Fruit fly (Drosophila melanogaster) whole organism, prepupa: ENCODE data around the gene CG14314.

Experiments
- Blimp-1 ChIP-seq: fragments of 200-800 bp; sonication (Bioruptor generic); optimal IDR thresholded peaks from 3 replicates; lab custom pipeline; 2017; ENCODE audit warnings: missing biosample characterization, missing genetic modification characterization, mild to moderate bottlenecking, moderate library complexity, missing genetic modification reagents
- CG10669 ChIP-seq: fragments of 200-800 bp; sonication (Bioruptor generic); optimal IDR thresholded peaks from 3 replicates; lab custom pipeline; 2018; ENCODE audit warnings: missing biosample characterization, mild to moderate bottlenecking, missing genetic modification characterization, moderate library complexity
- CG11762 ChIP-seq: fragments of 200-800 bp; sonication (Bioruptor generic); optimal IDR thresholded peaks from 3 replicates; lab custom pipeline; 2016; ENCODE audit warnings: missing biosample characterization, missing genetic modification characterization; ENCODE audit not compliant: insufficient read depth
- CG11902 ChIP-seq: fragments of 200-800 bp; sonication (Bioruptor generic); optimal IDR thresholded peaks from 3 replicates; lab custom pipeline; 2016; ENCODE audit warnings: missing biosample characterization, missing genetic modification characterization
- CG16779 ChIP-seq: fragments of 200-800 bp; sonication (Bioruptor generic); optimal IDR thresholded peaks from 3 replicates; lab custom pipeline; 2017; ENCODE audit warnings: missing biosample characterization, mild to moderate bottlenecking, missing genetic modification characterization
- CG6163 ChIP-seq: fragments of 200-800 bp; sonication (Bioruptor generic); IDR thresholded peaks from 3 replicates; pipeline ENCODE4 v1.3.6; 2022; ENCODE audit warnings: missing biosample characterization, missing genetic modification characterization
- CG6276 ChIP-seq: fragments of 200-800 bp; sonication (Bioruptor generic); optimal IDR thresholded peaks from 2 replicates; lab custom pipeline; 2017; ENCODE audit warnings: missing biosample characterization, mild to moderate bottlenecking, missing genetic modification characterization
- CG6792 ChIP-seq: fragments of 200-800 bp; sonication (Bioruptor generic); optimal IDR thresholded peaks from 3 replicates; lab custom pipeline; 2016; ENCODE audit warnings: missing biosample characterization, missing genetic modification characterization
- CG6854 ChIP-seq: fragments of 200-800 bp; sonication (Bioruptor generic); optimal IDR thresholded peaks from 2 replicates; lab custom pipeline; 2017; ENCODE audit warnings: missing biosample characterization, mild to moderate bottlenecking, missing genetic modification characterization
- CG7368 ChIP-seq: fragments of 200-800 bp; sonication (Bioruptor generic); optimal IDR thresholded peaks from 3 replicates; lab custom pipeline; 2016; ENCODE audit warnings: missing biosample characterization, missing genetic modification characterization
- CG8632 ChIP-seq: fragments of 200-800 bp; sonication (Bioruptor generic); optimal IDR thresholded peaks from 3 replicates; lab custom pipeline; 2016; ENCODE audit warnings: missing biosample characterization, missing genetic modification characterization
- CG9139 ChIP-seq: fragments of 200-800 bp; sonication (Bioruptor generic); optimal IDR thresholded peaks from 3 replicates; lab custom pipeline; 2017; ENCODE audit warnings: missing biosample characterization, mild to moderate bottlenecking, missing genetic modification characterization
- Eip78C ChIP-seq: fragments of 200-800 bp; sonication (Bioruptor generic); peaks from one replicate; lab custom pipeline; 2016; ENCODE audit warnings: missing biosample characterization, missing genetic modification characterization
- Ets21C ChIP-seq: fragments of 200-800 bp; sonication (Bioruptor generic); optimal IDR thresholded peaks from 3 replicates; lab custom pipeline; 2016; ENCODE audit warnings: missing biosample characterization, missing genetic modification characterization
- Ets96B ChIP-seq: fragments of 200-800 bp; optimal IDR thresholded peaks from 2 replicates; lab custom pipeline; 2019; ENCODE audit warnings: missing biosample characterization, mild to moderate bottlenecking, missing genetic modification characterization, moderate library complexity
- Gug ChIP-seq: fragments of 200-800 bp; sonication (Bioruptor generic); IDR thresholded peaks from 2 replicates; pipeline ENCODE4 v1.3.6; 2022; ENCODE audit warnings: missing biosample characterization, missing genetic modification characterization
- Hr38 ChIP-seq: sonication (Bioruptor generic); optimal IDR thresholded peaks from 2 replicates; lab custom pipeline; 2016; ENCODE audit warnings: missing biosample characterization, missing genetic modification characterization
- Lpt ChIP-seq: fragments of 200-800 bp; sonication (Bioruptor generic); optimal IDR thresholded peaks from 3 replicates; lab custom pipeline; 2016; ENCODE audit warnings: missing biosample characterization, missing genetic modification characterization
- OdsH ChIP-seq: fragments of 200-800 bp; sonication (Bioruptor generic); optimal IDR thresholded peaks from 3 replicates; lab custom pipeline; 2016; ENCODE audit warnings: missing biosample characterization, missing genetic modification characterization
- Sox14 ChIP-seq: fragments of 200-800 bp; sonication (Bioruptor generic); optimal IDR thresholded peaks from 3 replicates; lab custom pipeline; 2016; ENCODE audit warnings: missing biosample characterization, missing genetic modification characterization
- Sox15 ChIP-seq: fragments of 200-800 bp; sonication (Bioruptor generic); optimal IDR thresholded peaks from 3 replicates; lab custom pipeline; 2016; ENCODE audit warnings: missing biosample characterization, missing genetic modification characterization
- acj6 ChIP-seq: fragments of 200-800 bp; sonication (Bioruptor generic); optimal IDR thresholded peaks from 3 replicates; lab custom pipeline; 2016; ENCODE audit warnings: missing biosample characterization, missing genetic modification characterization
- cyc ChIP-seq: fragments of 200-800 bp; sonication (Bioruptor generic); optimal IDR thresholded peaks from 3 replicates; lab custom pipeline; 2016; ENCODE audit warnings: missing biosample characterization, missing genetic modification characterization
- dsx ChIP-seq: fragments of 200-800 bp; optimal IDR thresholded peaks from 3 replicates; lab custom pipeline; 2019; ENCODE audit warnings: missing biosample characterization, mild to moderate bottlenecking, missing genetic modification characterization, moderate library complexity; ENCODE audit not compliant: poor library complexity, severe bottlenecking
- esn ChIP-seq: fragments of 200-800 bp; sonication (Bioruptor generic); optimal IDR thresholded peaks from 2 replicates; lab custom pipeline; 2016; ENCODE audit warnings: missing biosample characterization, mild to moderate bottlenecking, missing genetic modification characterization, moderate library complexity
- fd59A ChIP-seq: fragments of 200-800 bp; sonication (Bioruptor generic); optimal IDR thresholded peaks from 2 replicates; lab custom pipeline; 2017; ENCODE audit warnings: missing biosample characterization, mild to moderate bottlenecking, missing genetic modification characterization, missing genetic modification reagents
- fd85E ChIP-seq: fragments of 200-800 bp; sonication (Bioruptor generic); optimal IDR thresholded peaks from 3 replicates; lab custom pipeline; 2016; ENCODE audit warnings: missing biosample characterization, missing genetic modification characterization
- fkh ChIP-seq: fragments of 200-800 bp; sonication (Bioruptor generic); optimal IDR thresholded peaks from 3 replicates; lab custom pipeline; 2017; ENCODE audit warnings: missing biosample characterization, mild to moderate bottlenecking, missing genetic modification characterization, moderate library complexity
- lz ChIP-seq: fragments of 200-800 bp; sonication (Bioruptor generic); optimal IDR thresholded peaks from 3 replicates; lab custom pipeline; 2016; ENCODE audit warnings: missing biosample characterization, missing genetic modification characterization
- spab ChIP-seq: fragments of 200-800 bp; sonication (Bioruptor generic); optimal IDR thresholded peaks from 2 replicates; lab custom pipeline; 2017; ENCODE audit warnings: missing biosample characterization, mild to moderate bottlenecking, missing genetic modification characterization, missing genetic modification reagents
- ss ChIP-seq, 2 experiments: fragments of 200-800 bp; sonication (Bioruptor generic); optimal IDR thresholded peaks; 2 replicates in 1 of 2; 3 replicates in 1 of 2; lab custom pipeline; 2017 to 2018; ENCODE audit warnings: mild to moderate bottlenecking in 2 of 2, missing biosample characterization in 2 of 2, missing genetic modification characterization in 2 of 2, moderate library complexity in 1 of 2
- svp ChIP-seq: fragments of 200-800 bp; sonication (Bioruptor generic); peaks from one replicate; lab custom pipeline; 2016; ENCODE audit warnings: missing biosample characterization, missing genetic modification characterization
- topi ChIP-seq: fragments of 200-800 bp; sonication (Bioruptor generic); optimal IDR thresholded peaks from 3 replicates; lab custom pipeline; 2016; ENCODE audit warnings: missing biosample characterization, missing genetic modification characterization
- vri ChIP-seq: fragments of 200-800 bp; sonication (Bioruptor generic); optimal IDR thresholded peaks from 3 replicates; lab custom pipeline; 2016; ENCODE audit warnings: missing biosample characterization, mild to moderate bottlenecking, missing genetic modification characterization

Gene CG14314

DNA sequence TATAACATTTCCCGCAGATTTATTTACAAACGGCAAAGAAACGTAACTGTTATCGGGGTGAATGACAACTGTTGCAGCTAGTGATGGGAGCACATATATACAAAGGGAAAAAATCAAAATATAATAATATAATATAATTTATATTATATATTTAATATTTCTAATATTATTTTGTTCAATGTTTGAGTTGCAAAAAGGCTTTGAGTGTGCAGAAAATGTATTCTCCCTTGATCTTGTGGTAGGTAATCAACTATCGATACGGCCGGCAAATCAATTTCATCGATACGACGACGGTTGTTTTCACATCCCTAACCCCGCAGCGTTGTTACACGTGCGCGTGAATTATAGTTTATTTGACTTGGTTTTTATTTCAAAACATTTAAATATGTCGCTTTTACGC, 7.5 kb downstream of the CG14314 start, which contains the start of the genes mTerf5 and Non3 (continued):
- peak; percentile 13 for TF ChIP-seq Sox15
- TF ChIP-seq fkh (GFP tag; lab: Kevin White, UChicago) = peak; percentile 64
- peak; percentile 65 for TF ChIP-seq CG8632
- peak; percentile 15 for TF ChIP-seq CG11902 (GFP tag; lab: Kevin White, UChicago)
- peak; percentile 41 for TF ChIP-seq lz (GFP tag; lab: Kevin White, UChicago)
- peak; percentile 6 for TF ChIP-seq CG6854 (GFP tag; lab: Kevin White, UChicago)
- peak; percentile 33 for TF ChIP-seq CG6792 (GFP tag; lab: Kevin White, UChicago)
- TF ChIP-seq Hr38 = no peak
- no peak for TF ChIP-seq fd59A (GFP tag; lab: Kevin White, UChicago)
- peak in 1 of 2 experiments; percentile 14 for TF ChIP-seq ss (GFP tag; optimal IDR thresholded peaks at IDR 0.05; lab: Kevin White, UChicago)
- TF ChIP-seq OdsH (GFP tag; lab: Kevin White, UChicago) = peak; percentile 63
- peak; percentile 31 for TF ChIP-seq topi (GFP tag; lab: Kevin White, UChicago)
- TF ChIP-seq, all 60 proteins: peak for 30

DNA sequence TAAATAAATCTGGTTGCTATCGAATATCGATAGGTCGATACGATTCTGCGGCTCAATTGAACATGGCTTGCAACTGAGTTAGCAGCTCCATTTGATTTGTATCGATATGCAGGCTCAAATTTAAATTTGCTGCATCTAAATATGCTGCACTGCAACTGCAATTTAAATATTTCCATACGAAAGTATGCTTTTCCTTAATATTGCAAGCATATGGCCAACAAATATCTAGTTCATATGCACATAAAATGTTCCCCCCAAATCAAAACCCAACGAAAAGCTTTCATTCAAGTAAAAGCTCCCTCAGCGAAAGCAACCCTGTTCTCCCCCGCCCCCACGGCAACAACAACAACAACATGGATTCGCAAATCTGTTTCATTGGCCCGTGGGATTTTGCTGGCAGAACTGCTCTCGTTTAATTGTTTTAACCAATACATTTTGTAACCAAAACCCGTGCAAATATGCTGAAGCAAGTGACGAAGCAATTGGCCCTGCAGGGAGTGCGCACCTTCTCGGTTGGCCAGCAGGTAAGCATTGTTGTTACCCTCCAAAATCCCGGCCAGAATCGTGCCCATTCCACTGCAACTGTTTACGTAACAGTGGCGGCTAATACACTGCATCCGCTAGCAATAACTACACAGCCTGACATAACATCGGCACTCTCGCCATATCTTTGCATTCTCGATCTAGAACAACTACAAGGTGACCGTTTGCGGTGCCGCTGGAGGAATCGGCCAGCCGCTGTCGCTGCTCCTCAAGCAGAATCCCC, 10.3 kb downstream of the CG14314 start, which contains the start of the genes CG7168 and Mdh2:
TSS of gene CG7168 (minus strand) at position 40 of the 766 bp plus-strand sequence.
TSS of gene Mdh2 (plus strand) at position 354 of the 766 bp plus-strand sequence.
- TF ChIP-seq esn (GFP tag; lab: Kevin White, UChicago) (peak; percentile 17), Sox14 (GFP tag; lab: Kevin White, UChicago) (peak; percentile 7), Hr38 (no peak), fkh (GFP tag; lab: Kevin White, UChicago) (peak; percentile 79), dsx (GFP tag; lab: Kevin White, UChicago) (peak; percentile 28), topi (GFP tag; lab: Kevin White, UChicago) (peak; percentile 2), Blimp-1 (no peak), fd85E (GFP tag; lab: Kevin White, UChicago) (no peak), CG16779 (tag; lab: Kevin White, UChicago) (no peak), svp (GFP tag; lab: Kevin White, UChicago) (peak; percentile 75), CG10669 (no peak), vri (GFP tag; lab: Kevin White, UChicago) (peak; percentile 82), Gug (GFP tag; lab: Robert Waterston, UW) (no peak), Ets96B (tag; lab: Kevin White, UChicago) (no peak), lz (GFP tag; lab: Kevin White, UChicago) (peak; percentile 19), CG6163 (no peak), CG6276 (GFP tag; lab: Kevin White, UChicago) (no peak)

DNA sequence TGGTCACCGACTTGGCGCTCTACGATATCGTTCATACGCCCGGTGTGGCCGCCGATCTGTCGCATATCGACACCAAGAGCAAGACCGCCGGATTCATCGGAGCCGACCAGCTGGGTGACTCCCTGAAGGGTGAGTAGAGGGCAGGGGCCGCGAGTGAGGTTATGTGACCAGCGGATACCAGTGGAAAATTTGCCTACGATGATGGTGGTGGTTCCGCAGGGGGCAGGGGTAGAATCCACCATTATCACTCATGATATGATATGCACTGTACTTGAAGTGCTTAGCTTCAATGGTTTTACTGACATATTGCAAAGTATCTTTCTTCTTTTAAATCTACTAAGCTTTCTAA, 10.8 kb downstream of the CG14314 start:
- TF ChIP-seq spab (GFP tag; lab: Kevin White, UChicago) (no peak), vri (GFP tag; lab: Kevin White, UChicago) (no peak), ss (GFP tag; optimal IDR thresholded peaks at IDR 0.05; lab: Kevin White, UChicago) (no peak), Ets21C (GFP tag; lab: Kevin White, UChicago) (no peak), cyc (GFP tag; lab: Kevin White, UChicago) (no peak), Lpt (no peak), CG6276 (GFP tag; lab: Kevin White, UChicago) (no peak), Ets96B (tag; lab: Kevin White, UChicago) (no peak), acj6 (no peak), Eip78C (GFP tag; lab: Kevin White, UChicago) (no peak), CG8632 (no peak), CG11762 (GFP tag; lab: Kevin White, UChicago) (no peak), CG7368 (GFP tag; lab: Kevin White, UChicago) (no peak), OdsH (GFP tag; lab: Kevin White, UChicago) (no peak), CG6163 (no peak), CG9139 (GFP tag; lab: Kevin White, UChicago) (no peak)
